Worm (Caenorhabditis elegans) whole organism, L3 larva: ENCODE data around the gene F44A6.3.

ENCODE experiments used
- R02D3.7 ChIP-seq: fragments of 150-350 bp; optimal IDR thresholded peaks from 2 replicates; lab custom pipeline; 2014; ENCODE audit warnings: missing biosample characterization, missing genetic modification characterization
- ZK546.5 ChIP-seq: sonication (generic microtip); optimal IDR thresholded peaks from 2 replicates; lab custom pipeline; 2017; ENCODE audit warnings: missing biosample characterization, missing genetic modification characterization
- aly-2 ChIP-seq: fragments of 150-350 bp; optimal IDR thresholded peaks from 2 replicates; lab custom pipeline; 2014; ENCODE audit warnings: missing biosample characterization, missing genetic modification characterization
- ama-1 ChIP-seq: fragments of 150-350 bp; optimal IDR thresholded peaks from 2 replicates; lab custom pipeline; 2018
- ceh-16 ChIP-seq: sonication (generic microtip); optimal IDR thresholded peaks from 2 replicates; lab custom pipeline; 2017; ENCODE audit warnings: missing biosample characterization, missing genetic modification characterization
- ceh-28 ChIP-seq: fragments of 150-350 bp; optimal IDR thresholded peaks from 2 replicates; lab custom pipeline; 2014; ENCODE audit warnings: missing biosample characterization, missing genetic modification reagents, missing genetic modification characterization
- ceh-82 ChIP-seq: fragments of 150-350 bp; optimal IDR thresholded peaks from 2 replicates; lab custom pipeline; 2014; ENCODE audit warnings: missing biosample characterization, missing genetic modification characterization
- ceh-9 ChIP-seq: sonication (generic microtip); optimal IDR thresholded peaks from 2 replicates; lab custom pipeline; 2018; ENCODE audit warnings: missing biosample characterization, missing genetic modification characterization
- daf-12 ChIP-seq: fragments of 150-350 bp; optimal IDR thresholded peaks from 2 replicates; lab custom pipeline; 2014; ENCODE audit warnings: missing biosample characterization, missing genetic modification reagents, missing genetic modification characterization
- egl-27 ChIP-seq: sonication (generic microtip); optimal IDR thresholded peaks from 4 replicates; lab custom pipeline; 2017; ENCODE audit warnings: missing biosample characterization, missing genetic modification reagents, missing genetic modification characterization
- egl-5 ChIP-seq: fragments of 150-350 bp; optimal IDR thresholded peaks from 2 replicates; lab custom pipeline; 2017; ENCODE audit warnings: missing biosample characterization, missing genetic modification reagents, missing genetic modification characterization, inconsistent platforms
- elt-1 ChIP-seq: fragments of 150-350 bp; optimal IDR thresholded peaks from 2 replicates; lab custom pipeline; 2014; ENCODE audit warnings: missing biosample characterization, missing genetic modification characterization
- elt-2 ChIP-seq: sonication (generic microtip); optimal IDR thresholded peaks from 2 replicates; lab custom pipeline; 2016; ENCODE audit warnings: missing genetic modification reagents, mild to moderate bottlenecking, missing genetic modification characterization, missing compliant biosample characterization
- elt-3 ChIP-seq, 3 experiments: fragments of 150-350 bp in 1 of 3; sonication (generic microtip) in 2 of 3; optimal IDR thresholded peaks; 2 replicates in 2 of 3; 4 replicates in 1 of 3; lab custom pipeline; 2014 to 2017; ENCODE audit warnings: missing biosample characterization in 3 of 3, missing genetic modification characterization in 3 of 3
- eor-1 ChIP-seq, 2 experiments: fragments of 150-350 bp; optimal IDR thresholded peaks; 2 replicates each; lab custom pipeline; 2014 to 2018; ENCODE audit warnings: missing biosample characterization in 2 of 2, missing genetic modification characterization in 2 of 2
- fkh-10 ChIP-seq: sonication (generic microtip); optimal IDR thresholded peaks from 2 replicates; lab custom pipeline; 2017; ENCODE audit warnings: missing biosample characterization, missing genetic modification reagents, missing genetic modification characterization
- fkh-2 ChIP-seq: fragments of 150-350 bp; optimal IDR thresholded peaks from 2 replicates; lab custom pipeline; 2014; ENCODE audit warnings: missing biosample characterization, missing genetic modification reagents, missing genetic modification characterization
- fos-1 ChIP-seq: fragments of 150-350 bp; optimal IDR thresholded peaks from 2 replicates; lab custom pipeline; 2014; ENCODE audit warnings: missing biosample characterization, missing genetic modification characterization
- hmg-11 ChIP-seq: sonication (generic microtip); optimal IDR thresholded peaks from 2 replicates; lab custom pipeline; 2016; ENCODE audit warnings: missing genetic modification characterization, missing compliant biosample characterization
- jun-1 ChIP-seq: fragments of 150-350 bp; optimal IDR thresholded peaks from 2 replicates; lab custom pipeline; 2014; ENCODE audit warnings: missing biosample characterization, missing genetic modification reagents, missing genetic modification characterization
- lin-39 ChIP-seq: fragments of 150-350 bp; optimal IDR thresholded peaks from 2 replicates; lab custom pipeline; 2018; ENCODE audit warnings: missing biosample characterization, missing genetic modification reagents, missing genetic modification characterization
- lsy-12 ChIP-seq: sonication (generic microtip); optimal IDR thresholded peaks from 2 replicates; lab custom pipeline; 2016; ENCODE audit warnings: mild to moderate bottlenecking, missing genetic modification characterization, missing compliant biosample characterization
- mdl-1 ChIP-seq: fragments of 150-350 bp; optimal IDR thresholded peaks from 2 replicates; lab custom pipeline; 2014; ENCODE audit warnings: missing biosample characterization, missing genetic modification characterization
- mml-1 ChIP-seq: fragments of 150-350 bp; sonication (generic microtip); optimal IDR thresholded peaks from 3 replicates; lab custom pipeline; 2014; ENCODE audit warnings: missing biosample characterization, missing genetic modification characterization
- nfya-1 ChIP-seq: sonication (generic microtip); optimal IDR thresholded peaks from 2 replicates; lab custom pipeline; 2017; ENCODE audit warnings: missing genetic modification characterization, mild to moderate bottlenecking, missing compliant biosample characterization, antibody characterized with exemption, moderate library complexity; ENCODE audit not compliant: insufficient read depth
- nhr-11 ChIP-seq: fragments of 150-350 bp; optimal IDR thresholded peaks from 2 replicates; lab custom pipeline; 2014; ENCODE audit warnings: missing biosample characterization, missing genetic modification characterization
- nhr-23 ChIP-seq: fragments of 150-350 bp; optimal IDR thresholded peaks from 2 replicates; lab custom pipeline; 2014; ENCODE audit warnings: missing biosample characterization, missing genetic modification reagents, missing genetic modification characterization
- nhr-25 ChIP-seq: sonication (generic microtip); optimal IDR thresholded peaks from 2 replicates; lab custom pipeline; 2017; ENCODE audit warnings: missing biosample characterization, missing genetic modification characterization
- nhr-28 ChIP-seq: fragments of 150-350 bp; optimal IDR thresholded peaks from 2 replicates; lab custom pipeline; 2014; ENCODE audit warnings: missing biosample characterization, missing genetic modification characterization
- nhr-43 ChIP-seq: sonication (generic microtip); optimal IDR thresholded peaks from 2 replicates; lab custom pipeline; 2016; ENCODE audit warnings: mild to moderate bottlenecking, missing genetic modification characterization, missing compliant biosample characterization; ENCODE audit not compliant: poor library complexity, severe bottlenecking
- nhr-76 ChIP-seq: fragments of 150-350 bp; sonication (generic microtip); optimal IDR thresholded peaks from 5 replicates; lab custom pipeline; 2014; ENCODE audit warnings: missing biosample characterization, missing genetic modification characterization
- pha-4 ChIP-seq: fragments of 150-350 bp; optimal IDR thresholded peaks from 2 replicates; lab custom pipeline; 2014; ENCODE audit warnings: missing biosample characterization, missing genetic modification reagents, missing genetic modification characterization
- pqm-1 ChIP-seq: fragments of 150-350 bp; optimal IDR thresholded peaks from 2 replicates; lab custom pipeline; 2017; ENCODE audit warnings: missing biosample characterization, missing genetic modification characterization, inconsistent platforms
- sea-2 ChIP-seq: fragments of 150-350 bp; sonication (generic microtip); optimal IDR thresholded peaks from 4 replicates; lab custom pipeline; 2014; ENCODE audit warnings: missing biosample characterization, missing genetic modification reagents, missing genetic modification characterization
- skn-1 ChIP-seq: fragments of 150-350 bp; optimal IDR thresholded peaks from 2 replicates; lab custom pipeline; 2014; ENCODE audit warnings: missing biosample characterization, missing genetic modification characterization
- tbx-2 ChIP-seq: sonication (generic microtip); optimal IDR thresholded peaks from 2 replicates; lab custom pipeline; 2016; ENCODE audit warnings: mild to moderate bottlenecking, missing genetic modification characterization, missing compliant biosample characterization
- unc-62 ChIP-seq: fragments of 150-350 bp; sonication (generic microtip); optimal IDR thresholded peaks from 4 replicates; lab custom pipeline; 2014; ENCODE audit warnings: missing biosample characterization, missing genetic modification reagents, missing genetic modification characterization
- zag-1 ChIP-seq: fragments of 150-350 bp; optimal IDR thresholded peaks from 2 replicates; lab custom pipeline; 2014; ENCODE audit warnings: missing biosample characterization, missing genetic modification characterization

The F44A6.3 gene

DNA sequence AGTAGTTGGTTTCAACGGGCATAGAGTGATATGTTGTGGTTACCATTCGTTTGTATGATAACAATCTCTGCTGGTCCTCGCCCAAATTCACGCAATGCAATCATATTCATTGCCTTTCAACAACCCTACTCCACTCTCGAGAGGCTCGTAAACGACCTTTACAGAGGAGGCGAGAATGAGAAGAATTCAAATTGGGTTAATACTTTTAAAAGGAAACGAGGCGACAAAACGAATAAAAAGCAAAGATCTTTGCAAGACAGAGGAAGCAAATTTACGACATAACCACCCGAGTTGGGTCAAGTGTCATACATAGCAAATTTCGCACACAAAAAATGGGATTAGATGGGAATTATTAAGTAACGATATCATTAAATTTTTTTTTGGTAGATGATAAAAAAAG, 19.8 kb downstream of the F44A6.3 start:
- TF ChIP-seq nhr-23 (tag; lab: Kevin White, UChicago) (peak; percentile 2), nhr-28 (no peak)

DNA sequence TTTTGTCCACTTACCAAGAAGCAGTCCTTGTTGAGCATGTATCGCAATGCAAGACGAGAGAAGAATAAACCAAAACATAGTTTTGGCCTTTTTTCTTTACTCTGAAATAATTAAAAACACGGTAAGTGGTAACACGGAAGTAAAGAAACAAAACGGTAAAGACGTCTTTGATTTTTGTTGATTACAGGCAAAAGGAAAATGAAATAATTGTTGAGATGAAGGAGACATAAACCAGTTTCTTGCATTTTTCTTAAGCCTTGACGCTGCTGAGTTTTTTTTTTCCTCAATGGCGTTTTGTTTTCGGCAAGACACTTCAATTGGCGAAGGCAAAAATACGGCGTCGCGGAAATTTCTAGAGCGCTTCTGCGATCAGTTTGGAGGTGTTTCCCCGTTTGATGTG, 24.3 kb downstream of the F44A6.3 start, which contains the start of gene zipt-13:
Gene zipt-13, minus strand, starts transcription at position 101 of the 400 bp plus-strand sequence.
- TF ChIP-seq R02D3.7 (tag; lab: Kevin White, UChicago) (no peak), nhr-25 (tag; lab: Kevin White, UChicago) (peak; percentile 74), nfya-1 (tag; lab: Kevin White, UChicago) (peak; percentile 17), elt-1 (tag; lab: Kevin White, UChicago) (no peak)

DNA sequence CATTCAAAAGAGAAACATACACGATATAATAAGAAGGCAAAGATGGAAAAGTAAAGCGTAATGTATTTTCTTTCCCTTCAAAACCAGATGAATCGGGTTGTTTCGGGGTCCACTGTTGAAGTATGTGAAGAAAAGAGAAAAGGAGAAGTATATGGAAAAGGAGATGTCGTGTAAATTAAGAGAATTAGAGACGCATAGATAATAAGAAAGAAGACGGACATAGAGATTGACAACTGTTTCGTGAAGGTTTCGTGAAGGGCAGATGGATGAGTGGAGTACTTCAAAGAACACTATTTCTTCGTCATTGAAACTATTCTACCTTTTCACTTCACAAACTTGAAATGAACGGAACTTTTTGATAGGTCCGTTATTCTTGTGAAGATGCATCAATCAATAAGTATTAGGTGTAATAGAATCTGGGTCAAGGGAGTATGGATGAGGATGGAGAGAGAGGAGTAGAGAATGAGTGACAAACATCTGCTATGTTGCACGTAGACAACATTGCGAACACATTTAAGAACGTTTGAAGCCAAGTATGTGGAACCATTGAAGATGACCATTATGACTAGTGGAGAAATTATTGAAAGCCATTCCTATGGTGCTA, 25.7 kb downstream of the F44A6.3 start:
- TF ChIP-seq fkh-10 (GFP tag; lab: Kevin White, UChicago) (no peak), ceh-82 (tag; lab: Kevin White, UChicago) (no peak), aly-2 (tag; lab: Kevin White, UChicago) (no peak), zag-1 (tag; lab: Kevin White, UChicago) (no peak), ceh-9 (tag; lab: Kevin White, UChicago) (no peak), mml-1 (no peak), tbx-2 (tag; lab: Kevin White, UChicago) (no peak), elt-2 (tag; lab: Kevin White, UChicago) (no peak), lin-39 (tag; lab: Kevin White, UChicago) (no peak), pqm-1 (tag; lab: Kevin White, UChicago) (no peak), skn-1 (no peak), nfya-1 (tag; lab: Kevin White, UChicago) (peak; percentile 36), fos-1 (no peak), pha-4 (tag; lab: Kevin White, UChicago) (no peak), ama-1 (lab: Kevin White, UChicago) (no peak), nhr-76 (tag; lab: Kevin White, UChicago) (no peak), ceh-28 (tag; lab: Kevin White, UChicago) (peak; percentile 39), egl-5 (tag; lab: Kevin White, UChicago) (no peak), nhr-11 (no peak), jun-1 (tag; lab: Kevin White, UChicago) (no peak), fkh-2 (tag; lab: Kevin White, UChicago) (no peak), unc-62 (GFP tag; lab: Kevin White, UChicago) (peak; percentile 62), nhr-43 (tag; lab: Kevin White, UChicago) (no peak), R02D3.7 (tag; lab: Kevin White, UChicago) (no peak), lsy-12 (tag; lab: Kevin White, UChicago) (no peak), eor-1 (tag; optimal IDR thresholded peaks at IDR 0.05; lab: Kevin White, UChicago) (no peak), ceh-16 (tag; lab: Kevin White, UChicago) (no peak), nhr-25 (tag; lab: Kevin White, UChicago) (peak; percentile 85), elt-3 (tag; optimal IDR thresholded peaks at IDR 0.05; lab: Kevin White, UChicago) (no peak), ZK546.5 (tag; lab: Kevin White, UChicago) (no peak), hmg-11 (tag; lab: Kevin White, UChicago) (no peak), sea-2 (no peak), mdl-1 (tag; lab: Kevin White, UChicago) (no peak), daf-12 (tag; lab: Kevin White, UChicago) (no peak), egl-27 (tag; lab: Kevin White, UChicago) (no peak), nhr-23 (tag; lab: Kevin White, UChicago) (peak; percentile 73)
